Worm (Caenorhabditis elegans) whole organism, mixed stage, embryonic: ENCODE measurements around the gene memi-2.

ENCODE experiments used
- blmp-1 ChIP-seq: fragments of 150-350 bp; optimal IDR thresholded peaks from 2 replicates; lab custom pipeline; 2014; ENCODE audit warnings: missing biosample characterization, missing genetic modification characterization
- elt-3 ChIP-seq: fragments of 150-350 bp; optimal IDR thresholded peaks from 2 replicates; lab custom pipeline; 2014; ENCODE audit warnings: missing biosample characterization, missing genetic modification characterization
- lin-13 ChIP-seq: fragments of 150-350 bp; optimal IDR thresholded peaks from 2 replicates; lab custom pipeline; 2014; ENCODE audit warnings: missing biosample characterization, missing genetic modification characterization
- mep-1 ChIP-seq: fragments of 150-350 bp; optimal IDR thresholded peaks from 2 replicates; lab custom pipeline; 2017; ENCODE audit warnings: missing biosample characterization, missing genetic modification reagents, missing genetic modification characterization, inconsistent platforms
- snpc-4 ChIP-seq: fragments of 150-350 bp; optimal IDR thresholded peaks from 2 replicates; lab custom pipeline; 2014; ENCODE audit warnings: missing biosample characterization, missing genetic modification characterization
- sptf-1 ChIP-seq: sonication (generic microtip); optimal IDR thresholded peaks from 2 replicates; lab custom pipeline; 2017; ENCODE audit warnings: mild to moderate bottlenecking, missing genetic modification characterization, moderate library complexity, missing compliant biosample characterization

DNA sequence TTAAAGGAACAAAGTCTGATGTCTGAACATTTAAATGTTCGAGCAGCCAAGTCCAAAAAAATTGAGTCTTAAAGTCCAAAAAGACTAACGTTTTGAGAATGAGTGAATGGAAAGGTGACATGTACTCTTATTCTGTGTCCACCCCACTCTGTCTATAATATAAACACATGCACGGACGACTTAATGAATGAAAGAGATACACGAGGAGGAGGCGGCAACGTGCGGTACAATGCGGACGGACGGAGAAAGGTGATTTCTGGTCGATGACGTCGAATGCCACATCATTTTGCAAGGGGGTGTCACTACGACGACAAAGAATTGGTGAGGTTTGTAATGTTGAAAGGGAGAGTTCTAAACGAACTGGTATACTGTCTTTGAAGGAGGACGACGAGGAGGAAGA lies 5.6 kb downstream of the memi-2 start:
- no peak for TF ChIP-seq sptf-1
- TF ChIP-seq snpc-4 (tag; lab: Kevin White, UChicago): no peak
- TF ChIP-seq mep-1 (tag; lab: Kevin White, UChicago): no peak
- no peak for TF ChIP-seq blmp-1 (tag; lab: Kevin White, UChicago)
- no peak for TF ChIP-seq lin-13
- no peak for TF ChIP-seq elt-3 (tag; lab: Kevin White, UChicago)
